Worm (Caenorhabditis elegans) whole organism, L1 larva: ENCODE results near the gene C24D10.4.

ENCODE experiments used
- C16A3.4 ChIP-seq: fragments of 150-350 bp; optimal IDR thresholded peaks from 2 replicates; lab custom pipeline; 2014; ENCODE audit warnings: missing biosample characterization, missing genetic modification characterization
- C34B4.2 ChIP-seq: sonication (generic microtip); optimal IDR thresholded peaks from 2 replicates; lab custom pipeline; 2017; ENCODE audit warnings: mild to moderate bottlenecking, missing genetic modification characterization, missing compliant biosample characterization
- aha-1 ChIP-seq: fragments of 150-350 bp; optimal IDR thresholded peaks from 2 replicates; lab custom pipeline; 2014; ENCODE audit warnings: missing biosample characterization, missing genetic modification characterization
- aly-2 ChIP-seq: fragments of 150-350 bp; optimal IDR thresholded peaks from 2 replicates; lab custom pipeline; 2014; ENCODE audit warnings: missing biosample characterization, missing genetic modification characterization
- dsc-1 ChIP-seq: sonication (generic microtip); optimal IDR thresholded peaks from 2 replicates; lab custom pipeline; 2016; ENCODE audit warnings: mild to moderate bottlenecking, missing genetic modification characterization, missing compliant biosample characterization
- efl-3 ChIP-seq: fragments of 200-800 bp; sonication (Bioruptor generic); optimal IDR thresholded peaks from 2 replicates; lab custom pipeline; 2018; ENCODE audit warnings: mild to moderate bottlenecking, missing genetic modification characterization, missing compliant biosample characterization
- egl-13 ChIP-seq: sonication (generic microtip); optimal IDR thresholded peaks from 2 replicates; lab custom pipeline; 2016; ENCODE audit warnings: missing genotype, missing genetic modification reagents, missing genetic modification characterization, missing compliant biosample characterization
- egl-27 ChIP-seq, 2 experiments: fragments of 150-350 bp in 1 of 2; sonication (generic microtip); optimal IDR thresholded peaks; 3 replicates each; lab custom pipeline; 2017 to 2018; ENCODE audit warnings: missing biosample characterization in 2 of 2, missing genetic modification characterization in 2 of 2, missing genetic modification reagents in 2 of 2
- elt-3 ChIP-seq, 6 experiments: fragments of 150-350 bp in 1 of 6; sonication (generic microtip); optimal IDR thresholded peaks; 2 replicates each; lab custom pipeline; 2017 to 2018; ENCODE audit warnings: missing biosample characterization in 6 of 6, missing genetic modification characterization in 6 of 6, inconsistent platforms in 1 of 6
- fkh-10 ChIP-seq: sonication (generic microtip); optimal IDR thresholded peaks from 2 replicates; lab custom pipeline; 2017; ENCODE audit warnings: missing biosample characterization, missing genetic modification reagents, missing genetic modification characterization
- fkh-8 ChIP-seq: sonication (generic microtip); optimal IDR thresholded peaks from 2 replicates; lab custom pipeline; 2016; ENCODE audit warnings: mild to moderate bottlenecking, missing genetic modification characterization, missing compliant biosample characterization
- hlh-4 ChIP-seq: sonication (generic microtip); optimal IDR thresholded peaks from 2 replicates; lab custom pipeline; 2016; ENCODE audit warnings: mild to moderate bottlenecking, missing genetic modification characterization, missing compliant biosample characterization
- hpl-2 ChIP-seq: fragments of 150-350 bp; optimal IDR thresholded peaks from 2 replicates; lab custom pipeline; 2014; ENCODE audit warnings: missing biosample characterization, missing genetic modification reagents, missing genetic modification characterization
- irx-1 ChIP-seq: sonication (generic microtip); optimal IDR thresholded peaks from 2 replicates; lab custom pipeline; 2016; ENCODE audit warnings: missing genetic modification characterization, missing compliant biosample characterization
- jun-1 ChIP-seq: fragments of 150-350 bp; optimal IDR thresholded peaks from 2 replicates; lab custom pipeline; 2014; ENCODE audit warnings: missing biosample characterization, missing genetic modification reagents, missing genetic modification characterization
- lin-13 ChIP-seq: fragments of 150-350 bp; optimal IDR thresholded peaks from 2 replicates; lab custom pipeline; 2014; ENCODE audit warnings: missing biosample characterization, missing genetic modification reagents, missing genetic modification characterization
- lin-15B ChIP-seq: fragments of 150-350 bp; sonication (generic microtip); optimal IDR thresholded peaks from 3 replicates; lab custom pipeline; 2014; ENCODE audit warnings: missing biosample characterization, missing genetic modification characterization
- lin-35 ChIP-seq, 2 experiments: fragments of 150-350 bp; optimal IDR thresholded peaks; 2 replicates each; lab custom pipeline; 2014; ENCODE audit warnings: missing biosample characterization in 2 of 2, missing genetic modification characterization in 2 of 2, missing genetic modification reagents in 2 of 2
- lin-39 ChIP-seq: fragments of 150-350 bp; optimal IDR thresholded peaks from 2 replicates; lab custom pipeline; 2014; ENCODE audit warnings: missing biosample characterization, missing genetic modification reagents, missing genetic modification characterization
- lir-3 ChIP-seq: sonication (generic microtip); optimal IDR thresholded peaks from 2 replicates; lab custom pipeline; 2016; ENCODE audit warnings: mild to moderate bottlenecking, missing genetic modification characterization, moderate library complexity, missing compliant biosample characterization; ENCODE audit not compliant: poor library complexity
- lsy-2 ChIP-seq, 2 experiments: fragments of 150-350 bp; optimal IDR thresholded peaks; 2 replicates each; lab custom pipeline; 2014; ENCODE audit warnings: missing biosample characterization in 2 of 2, missing genetic modification characterization in 2 of 2
- mab-9 ChIP-seq: fragments of 200-800 bp; sonication (Bioruptor generic); IDR thresholded peaks from 2 replicates; pipeline ENCODE4 v1.3.6; 2022; ENCODE audit warnings: missing genetic modification reagents, missing genetic modification characterization, missing compliant biosample characterization
- mep-1 ChIP-seq: fragments of 150-350 bp; optimal IDR thresholded peaks from 2 replicates; lab custom pipeline; 2014; ENCODE audit warnings: missing biosample characterization, missing genetic modification characterization
- nhr-11 ChIP-seq: fragments of 150-350 bp; optimal IDR thresholded peaks from 2 replicates; lab custom pipeline; 2014; ENCODE audit warnings: missing biosample characterization, missing genetic modification characterization
- nhr-12 ChIP-seq: sonication (generic microtip); optimal IDR thresholded peaks from 2 replicates; lab custom pipeline; 2017; ENCODE audit warnings: missing biosample characterization, missing genetic modification characterization
- nhr-47 ChIP-seq: sonication (generic microtip); optimal IDR thresholded peaks from 2 replicates; lab custom pipeline; 2016; ENCODE audit warnings: mild to moderate bottlenecking, missing genetic modification characterization, moderate library complexity, missing compliant biosample characterization
- nhr-71 ChIP-seq: sonication (generic microtip); optimal IDR thresholded peaks from 2 replicates; lab custom pipeline; 2016; ENCODE audit warnings: mild to moderate bottlenecking, missing genetic modification characterization, moderate library complexity, missing compliant biosample characterization
- nhr-76 ChIP-seq: sonication (generic microtip); optimal IDR thresholded peaks from 2 replicates; lab custom pipeline; 2017; ENCODE audit warnings: missing biosample characterization, missing genetic modification characterization
- nhr-77 ChIP-seq: fragments of 150-350 bp; optimal IDR thresholded peaks from 2 replicates; lab custom pipeline; 2014; ENCODE audit warnings: missing biosample characterization, missing genetic modification characterization
- nhr-90 ChIP-seq: sonication (generic microtip); optimal IDR thresholded peaks from 2 replicates; lab custom pipeline; 2016; ENCODE audit warnings: mild to moderate bottlenecking, missing genetic modification characterization, missing compliant biosample characterization; ENCODE audit not compliant: poor library complexity
- pag-3 ChIP-seq: sonication (generic microtip); optimal IDR thresholded peaks from 2 replicates; lab custom pipeline; 2017; ENCODE audit warnings: missing genetic modification characterization, mild to moderate bottlenecking, missing compliant biosample characterization, antibody characterized with exemption, borderline replicate concordance; ENCODE audit not compliant: insufficient read depth
- skn-1 ChIP-seq: fragments of 150-350 bp; optimal IDR thresholded peaks from 2 replicates; lab custom pipeline; 2014; ENCODE audit warnings: missing biosample characterization, missing genetic modification characterization
- snpc-4 ChIP-seq: fragments of 150-350 bp; optimal IDR thresholded peaks from 2 replicates; lab custom pipeline; 2014; ENCODE audit warnings: missing biosample characterization, missing genetic modification characterization
- sox-4 ChIP-seq: sonication (generic microtip); optimal IDR thresholded peaks from 2 replicates; lab custom pipeline; 2016; ENCODE audit warnings: missing genetic modification characterization, missing compliant biosample characterization
- sup-37 ChIP-seq: fragments of 200-800 bp; sonication (Bioruptor generic); optimal IDR thresholded peaks from 2 replicates; lab custom pipeline; 2018; ENCODE audit warnings: mild to moderate bottlenecking, missing genetic modification characterization, missing compliant biosample characterization
- unc-30 ChIP-seq: sonication (generic microtip); optimal IDR thresholded peaks from 2 replicates; lab custom pipeline; 2017; ENCODE audit warnings: missing biosample characterization, missing genetic modification characterization
- unc-86 ChIP-seq: sonication (generic microtip); optimal IDR thresholded peaks from 2 replicates; lab custom pipeline; 2016; ENCODE audit warnings: missing genetic modification characterization, missing compliant biosample characterization
- xbp-1 ChIP-seq: sonication (generic microtip); optimal IDR thresholded peaks from 2 replicates; lab custom pipeline; 2016; ENCODE audit warnings: missing genetic modification characterization, missing compliant biosample characterization
- ztf-4 ChIP-seq: fragments of 150-350 bp; optimal IDR thresholded peaks from 2 replicates; lab custom pipeline; 2014; ENCODE audit warnings: missing biosample characterization, missing genetic modification characterization

The C24D10.4 gene

ce11 chrIV:5200813-5201212 lies 40.5 kb downstream of the C24D10.4 start:
- TF ChIP-seq sox-4: no peak
- no peak for TF ChIP-seq egl-13
- TF ChIP-seq mep-1 (tag; lab: Kevin White, UChicago): no peak
- no peak for TF ChIP-seq nhr-76
- TF ChIP-seq elt-3 (tag; optimal IDR thresholded peaks at IDR 0.05; lab: Kevin White, UChicago): no peak
- TF ChIP-seq C16A3.4 (tag; lab: Kevin White, UChicago): no peak
- no peak for TF ChIP-seq lir-3 (tag; lab: Kevin White, UChicago)
- peak; percentile 81 for TF ChIP-seq fkh-8
- peak; percentile 20 for TF ChIP-seq dsc-1 (tag; lab: Kevin White, UChicago)
- no peak for TF ChIP-seq aha-1 (tag; lab: Kevin White, UChicago)
- TF ChIP-seq nhr-12: no peak
- TF ChIP-seq unc-30 (tag; lab: Kevin White, UChicago): no peak
- TF ChIP-seq lsy-2 (tag; optimal IDR thresholded peaks at IDR 0.05; lab: Kevin White, UChicago): peak in 1 of 2 experiments; percentile 38
- no peak for TF ChIP-seq jun-1 (tag; lab: Kevin White, UChicago)
- TF ChIP-seq fkh-10 (GFP tag; lab: Kevin White, UChicago): no peak
- TF ChIP-seq nhr-47 (tag; lab: Kevin White, UChicago): peak; percentile 60
- no peak for TF ChIP-seq nhr-90 (tag; lab: Kevin White, UChicago)
- no peak for TF ChIP-seq irx-1 (tag; lab: Kevin White, UChicago)
- TF ChIP-seq hlh-4 (tag; lab: Kevin White, UChicago): peak; percentile 36
- TF ChIP-seq efl-3: no peak
- TF ChIP-seq nhr-71: peak; percentile 69
- TF ChIP-seq lin-15B (tag; lab: Kevin White, UChicago): no peak
- no peak for TF ChIP-seq xbp-1
- TF ChIP-seq aly-2 (tag; lab: Kevin White, UChicago): no peak
- no peak for TF ChIP-seq lin-13 (GFP tag; lab: Kevin White, UChicago)
- no peak for TF ChIP-seq lin-39 (tag; lab: Kevin White, UChicago)
- TF ChIP-seq nhr-11 (tag; lab: Kevin White, UChicago): no peak

DNA sequence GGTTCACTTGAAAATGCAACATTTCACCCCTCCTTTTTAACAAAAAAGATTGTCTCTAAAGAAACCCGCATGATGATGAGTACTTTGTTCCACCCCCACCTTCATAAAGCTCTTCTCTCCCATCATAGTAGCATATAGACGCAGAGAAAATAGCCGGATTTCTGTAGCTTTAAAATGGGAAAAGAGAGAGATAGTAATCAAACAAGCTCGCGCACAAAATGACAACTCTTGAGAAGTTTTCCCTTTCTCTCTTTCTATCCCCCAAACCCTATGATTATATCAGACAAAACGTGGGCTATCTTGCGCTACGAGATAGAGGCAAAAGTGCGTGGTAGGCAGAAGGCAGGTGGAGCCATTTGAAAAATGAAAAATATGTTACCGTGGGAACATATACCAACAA lies 42.3 kb downstream of the C24D10.4 start:
- TF ChIP-seq skn-1 (tag; lab: Kevin White, UChicago) (no peak), nhr-77 (peak; percentile 44)

- TF ChIP-seq hlh-4 (tag; lab: Kevin White, UChicago) (no peak), egl-27 (tag; optimal IDR thresholded peaks at IDR 0.05; lab: Kevin White, UChicago) (no peak), C34B4.2 (tag; lab: Kevin White, UChicago) (no peak), lin-35 (GFP tag; optimal IDR thresholded peaks at IDR 0.05; lab: Kevin White, UChicago) (no peak), xbp-1 (no peak), ztf-4 (no peak), fkh-10 (GFP tag; lab: Kevin White, UChicago) (no peak), snpc-4 (tag; lab: Kevin White, UChicago) (no peak), aha-1 (tag; lab: Kevin White, UChicago) (no peak), unc-86 (no peak), pag-3 (no peak), hpl-2 (GFP tag; lab: Kevin White, UChicago) (no peak), lir-3 (tag; lab: Kevin White, UChicago) (no peak), mab-9 (GFP tag; lab: Robert Waterston, UW) (no peak), sup-37 (GFP tag; lab: Kevin White, UChicago) (no peak)
Measured at ce11 chrIV:5204573-5204972, 44.3 kb downstream of the C24D10.4 start, which contains the start of gene tni-4. tni-4 (plus strand) TSS chrIV:5204591.
